Worm (Caenorhabditis elegans): ENCODE results near the gene twk-17.
A peak's percentile ranks its signal among the peaks of the same experiment; 100 is the strongest.

twk-17 gene

ce11 chrX:7568684-7569289 is 39.1 kb downstream of the twk-17 start (continued):
- TF ChIP-seq nhr-85 (tag) (peak; percentile 68), rnt-1 (tag; optimal IDR thresholded peaks at IDR 0.05) (no peak), hlh-4 (tag; optimal IDR thresholded peaks at IDR 0.05) (no peak), pax-3 (tag; optimal IDR thresholded peaks at IDR 0.05) (no peak), efl-3 (GFP tag; optimal IDR thresholded peaks at IDR 0.05) (no peak), nhr-84 (tag; optimal IDR thresholded peaks at IDR 0.05) (no peak)

- TF ChIP-seq lin-14 (GFP tag; optimal IDR thresholded peaks at IDR 0.05) = peak; percentile 9
- TF ChIP-seq blmp-1 (tag; optimal IDR thresholded peaks at IDR 0.05) = peak; percentile 31
- no peak for TF ChIP-seq mef-2 (tag; optimal IDR thresholded peaks at IDR 0.05)
- peak; percentile 12 for TF ChIP-seq snu-23 (GFP tag; optimal IDR thresholded peaks at IDR 0.05)
- TF ChIP-seq xbp-1 (tag; optimal IDR thresholded peaks at IDR 0.05) = peak; percentile 18
- TF ChIP-seq C16A3.4 (tag; optimal IDR thresholded peaks at IDR 0.05) = peak; percentile 15
- TF ChIP-seq lsy-2 (tag; optimal IDR thresholded peaks at IDR 0.05) = peak in 1 of 2 experiments; percentile 26
- peak; percentile 34 for TF ChIP-seq unc-130 (tag; optimal IDR thresholded peaks at IDR 0.05)
- TF ChIP-seq efl-1 (optimal IDR thresholded peaks at IDR 0.05) = no peak
- no peak for TF ChIP-seq efl-1 (GFP tag; optimal IDR thresholded peaks at IDR 0.05 in 1 of 2)
- TF ChIP-seq irx-1 (tag; optimal IDR thresholded peaks at IDR 0.05) = no peak
- no peak for TF ChIP-seq nhr-77 (tag; optimal IDR thresholded peaks at IDR 0.05)
- TF ChIP-seq lin-35 (GFP tag; optimal IDR thresholded peaks at IDR 0.05) = peak in 1 of 2 experiments; percentile 18
- TF ChIP-seq pag-3 (tag; optimal IDR thresholded peaks at IDR 0.05; ENCODE audit: borderline replicate concordance, insufficient read depth) = no peak
Measured at ce11 chrX:7565005-7565404, 42.9 kb downstream of the twk-17 start, which contains the start of gene vps-52. Gene vps-52 (plus strand): TSS chrX:7565323.

- TF ChIP-seq nhr-28 (tag; optimal IDR thresholded peaks at IDR 0.05) (no peak), ets-5 (GFP tag; IDR thresholded peaks at IDR 0.05) (no peak), pax-3 (tag; optimal IDR thresholded peaks at IDR 0.05) (no peak), F16B12.6 (tag; optimal IDR thresholded peaks at IDR 0.05) (no peak), blmp-1 (tag; optimal IDR thresholded peaks at IDR 0.05) (no peak), nhr-47 (tag; optimal IDR thresholded peaks at IDR 0.05) (no peak), skn-1 (tag; optimal IDR thresholded peaks at IDR 0.05) (no peak)
Measured at ce11 chrX:7563425-7563824, 44.5 kb downstream of the twk-17 start.

- TF ChIP-seq lin-13 (GFP tag; optimal IDR thresholded peaks at IDR 0.05) = no peak
Measured at ce11 chrX:7562625-7563024, 45.3 kb downstream of the twk-17 start, which contains the start of gene sto-1. Gene sto-1 (plus strand): TSS chrX:7562824.

- TF ChIP-seq skn-1 (tag; optimal IDR thresholded peaks at IDR 0.05) = peak; percentile 18
- TF ChIP-seq ceh-82 (tag; optimal IDR thresholded peaks at IDR 0.05) = no peak
Measured at ce11 chrX:7561972-7562371, 45.9 kb downstream of the twk-17 start.

- TF ChIP-seq nhr-28 (tag; optimal IDR thresholded peaks at IDR 0.05) (no peak), elt-2 (tag; optimal IDR thresholded peaks at IDR 0.05) (peak; percentile 43)
Measured at ce11 chrX:7558928-7559455, 48.9 kb downstream of the twk-17 start, which contains the start of the genes PDB1.1 and F08C6.5. Gene PDB1.1 (minus strand): TSS chrX:7559085. Gene F08C6.5 (plus strand): TSS chrX:7559405.

- no peak for TF ChIP-seq nhr-47 (tag; optimal IDR thresholded peaks at IDR 0.05)
- peak in 1 of 6 experiments; percentile 10 for TF ChIP-seq elt-3 (tag; optimal IDR thresholded peaks at IDR 0.05)
- TF ChIP-seq nhr-85 (tag) = peak; percentile 55
Measured at ce11 chrX:7554326-7554725, 53.6 kb downstream of the twk-17 start, which contains the start of gene F46C8.8. Gene F46C8.8 (minus strand): TSS chrX:7554426.
